Worm (Caenorhabditis elegans) whole organism, late embryonic: ENCODE measurements around the gene pqn-27.
A peak's percentile ranks its signal among the peaks of the same experiment; 100 is the strongest.

Experiments
- C08G9.2 ChIP-seq: sonication (generic microtip); optimal IDR thresholded peaks from 2 replicates; lab custom pipeline; 2016; ENCODE audit warnings: mild to moderate bottlenecking, missing genetic modification characterization, moderate library complexity, missing compliant biosample characterization
- Y22D7AL.16 ChIP-seq: sonication (generic microtip); optimal IDR thresholded peaks from 2 replicates; lab custom pipeline; 2016; ENCODE audit warnings: missing genetic modification characterization, missing compliant biosample characterization
- ahr-1 ChIP-seq: sonication (generic microtip); optimal IDR thresholded peaks from 2 replicates; lab custom pipeline; 2016; ENCODE audit warnings: missing genetic modification characterization, missing compliant biosample characterization
- ama-1 ChIP-seq: fragments of 150-350 bp; optimal IDR thresholded peaks from 2 replicates; lab custom pipeline; 2014
- ceh-18 ChIP-seq: sonication (generic microtip); optimal IDR thresholded peaks from 2 replicates; lab custom pipeline; 2016; ENCODE audit warnings: missing genetic modification characterization, missing compliant biosample characterization
- ceh-2 ChIP-seq: sonication (generic microtip); optimal IDR thresholded peaks from 2 replicates; lab custom pipeline; 2016; ENCODE audit warnings: missing genotype, missing genetic modification characterization, missing compliant biosample characterization
- ceh-24 ChIP-seq: sonication (generic microtip); optimal IDR thresholded peaks from 2 replicates; lab custom pipeline; 2016; ENCODE audit warnings: mild to moderate bottlenecking, missing genetic modification characterization, missing compliant biosample characterization
- ceh-30 ChIP-seq: fragments of 150-350 bp; optimal IDR thresholded peaks from 2 replicates; lab custom pipeline; 2014; ENCODE audit warnings: missing biosample characterization, missing genetic modification characterization
- ceh-31 ChIP-seq: sonication (generic microtip); optimal IDR thresholded peaks from 2 replicates; lab custom pipeline; 2016; ENCODE audit warnings: missing genetic modification characterization, missing compliant biosample characterization
- ceh-34 ChIP-seq: sonication (generic microtip); optimal IDR thresholded peaks from 2 replicates; lab custom pipeline; 2016; ENCODE audit warnings: mild to moderate bottlenecking, missing genetic modification characterization, missing compliant biosample characterization
- ceh-45 ChIP-seq: fragments of 200-800 bp; sonication (Bioruptor generic); IDR thresholded peaks from 2 replicates; pipeline ENCODE4 v1.3.6; 2022; ENCODE audit warnings: missing genetic modification reagents, missing genetic modification characterization, missing compliant biosample characterization
- ceh-48 ChIP-seq: sonication (generic microtip); optimal IDR thresholded peaks from 2 replicates; lab custom pipeline; 2016; ENCODE audit warnings: missing genetic modification characterization, inconsistent platforms, missing compliant biosample characterization
- ceh-6 ChIP-seq: fragments of 200-800 bp; sonication (Bioruptor generic); optimal IDR thresholded peaks from 2 replicates; lab custom pipeline; 2018; ENCODE audit warnings: mild to moderate bottlenecking, missing genetic modification characterization, missing compliant biosample characterization
- elt-2 ChIP-seq: sonication (generic microtip); optimal IDR thresholded peaks from 2 replicates; lab custom pipeline; 2016; ENCODE audit warnings: missing genetic modification reagents, missing genetic modification characterization, missing compliant biosample characterization
- ets-4 ChIP-seq: sonication (generic microtip); optimal IDR thresholded peaks from 2 replicates; lab custom pipeline; 2016; ENCODE audit warnings: missing genetic modification characterization, missing compliant biosample characterization
- gmeb-2 ChIP-seq: sonication (generic microtip); optimal IDR thresholded peaks from 2 replicates; lab custom pipeline; 2016; ENCODE audit warnings: missing genetic modification characterization, inconsistent platforms, missing compliant biosample characterization
- hlh-13 ChIP-seq: fragments of 200-800 bp; sonication (Bioruptor generic); optimal IDR thresholded peaks from 2 replicates; lab custom pipeline; 2018; ENCODE audit warnings: mild to moderate bottlenecking, missing genetic modification characterization, missing compliant biosample characterization
- hlh-30 ChIP-seq: sonication (generic microtip); optimal IDR thresholded peaks from 2 replicates; lab custom pipeline; 2017; ENCODE audit warnings: antibody characterized with exemption, missing genetic modification characterization, missing compliant biosample characterization; ENCODE audit not compliant: insufficient read depth
- mec-3 ChIP-seq: sonication (generic microtip); optimal IDR thresholded peaks from 2 replicates; lab custom pipeline; 2016; ENCODE audit warnings: borderline replicate concordance, missing genetic modification characterization, missing compliant biosample characterization
- nfya-1 ChIP-seq: sonication (generic microtip); optimal IDR thresholded peaks from 2 replicates; lab custom pipeline; 2017; ENCODE audit warnings: missing genetic modification characterization, mild to moderate bottlenecking, missing compliant biosample characterization, antibody characterized with exemption, moderate library complexity
- nhr-11 ChIP-seq: fragments of 150-350 bp; optimal IDR thresholded peaks from 2 replicates; lab custom pipeline; 2014; ENCODE audit warnings: missing biosample characterization, missing genetic modification characterization
- pag-3 ChIP-seq: sonication (generic microtip); optimal IDR thresholded peaks from 2 replicates; lab custom pipeline; 2016; ENCODE audit warnings: missing compliant biosample characterization, missing genetic modification characterization, borderline replicate concordance
- pat-9 ChIP-seq: fragments of 200-800 bp; sonication (Bioruptor generic); optimal IDR thresholded peaks from 2 replicates; lab custom pipeline; 2018; ENCODE audit warnings: mild to moderate bottlenecking, missing genetic modification characterization, moderate library complexity, missing compliant biosample characterization
- pax-1 ChIP-seq: fragments of 150-350 bp; optimal IDR thresholded peaks from 2 replicates; lab custom pipeline; 2014; ENCODE audit warnings: missing biosample characterization, missing genetic modification characterization
- pha-4 ChIP-seq: fragments of 150-350 bp; optimal IDR thresholded peaks from 2 replicates; lab custom pipeline; 2018; ENCODE audit warnings: missing biosample characterization, missing genetic modification reagents, missing genetic modification characterization
- ref-2 ChIP-seq: sonication (generic microtip); optimal IDR thresholded peaks from 2 replicates; lab custom pipeline; 2016; ENCODE audit warnings: missing genetic modification characterization, missing compliant biosample characterization
- rnt-1 ChIP-seq: sonication (generic microtip); optimal IDR thresholded peaks from 2 replicates; lab custom pipeline; 2016; ENCODE audit warnings: missing genetic modification characterization, missing compliant biosample characterization
- sdc-2 ChIP-seq: sonication (generic microtip); optimal IDR thresholded peaks from 2 replicates; lab custom pipeline; 2016; ENCODE audit warnings: missing genotype, missing genetic modification characterization, missing compliant biosample characterization
- sox-4 ChIP-seq: sonication (generic microtip); optimal IDR thresholded peaks from 2 replicates; lab custom pipeline; 2017; ENCODE audit warnings: mild to moderate bottlenecking, missing genetic modification characterization, inconsistent platforms, missing compliant biosample characterization
- syd-9 ChIP-seq: sonication (generic microtip); optimal IDR thresholded peaks from 2 replicates; lab custom pipeline; 2016; ENCODE audit warnings: mild to moderate bottlenecking, missing genetic modification characterization, moderate library complexity, missing compliant biosample characterization
- tbx-2 ChIP-seq: sonication (generic microtip); optimal IDR thresholded peaks from 2 replicates; lab custom pipeline; 2016; ENCODE audit warnings: missing genetic modification characterization, missing compliant biosample characterization
- tbx-7 ChIP-seq: sonication (generic microtip); optimal IDR thresholded peaks from 2 replicates; lab custom pipeline; 2016; ENCODE audit warnings: missing genotype, missing genetic modification characterization, missing compliant biosample characterization
- ttx-3 ChIP-seq: sonication (generic microtip); optimal IDR thresholded peaks from 2 replicates; lab custom pipeline; 2016; ENCODE audit warnings: missing genetic modification reagents, missing genetic modification characterization, missing compliant biosample characterization
- unc-55 ChIP-seq: sonication (generic microtip); optimal IDR thresholded peaks from 2 replicates; lab custom pipeline; 2017; ENCODE audit warnings: missing biosample characterization, missing genetic modification reagents, missing genetic modification characterization
- unc-86 ChIP-seq: sonication (generic microtip); optimal IDR thresholded peaks from 2 replicates; lab custom pipeline; 2016; ENCODE audit warnings: missing genetic modification characterization, missing compliant biosample characterization
- zip-5 ChIP-seq: sonication (generic microtip); optimal IDR thresholded peaks from 2 replicates; lab custom pipeline; 2016; ENCODE audit warnings: missing genetic modification characterization, missing compliant biosample characterization

The pqn-27 gene

ce11 chrII:13505386-13505785 lies 44.9 kb upstream of the pqn-27 start:
- TF ChIP-seq ceh-24 (tag; lab: Kevin White, UChicago) (no peak), ceh-48 (tag; lab: Kevin White, UChicago) (no peak), ceh-30 (tag; lab: Kevin White, UChicago) (no peak), ceh-45 (GFP tag; lab: Robert Waterston, UW) (no peak), zip-5 (tag; lab: Kevin White, UChicago) (no peak), ama-1 (lab: Kevin White, UChicago) (no peak), hlh-30 (tag; lab: Kevin White, UChicago) (no peak), ets-4 (no peak), rnt-1 (tag; lab: Kevin White, UChicago) (no peak), ttx-3 (tag; lab: Kevin White, UChicago) (no peak), ref-2 (tag; lab: Kevin White, UChicago) (no peak)

ce11 chrII:13503653-13504052 lies 43.2 kb upstream of the pqn-27 start, which contains the start of gene F54F11.1:
TSS of gene F54F11.1 (plus strand) at chrII:13503953.
- TF ChIP-seq gmeb-2 (tag; lab: Kevin White, UChicago) (no peak), mec-3 (tag; lab: Kevin White, UChicago) (no peak), ttx-3 (tag; lab: Kevin White, UChicago) (no peak), ceh-31 (no peak), ceh-48 (tag; lab: Kevin White, UChicago) (no peak), ahr-1 (tag; lab: Kevin White, UChicago) (no peak), tbx-2 (tag; lab: Kevin White, UChicago) (no peak), unc-86 (tag; lab: Kevin White, UChicago) (no peak), nfya-1 (no peak), ceh-30 (tag; lab: Kevin White, UChicago) (no peak), pha-4 (tag; lab: Kevin White, UChicago) (no peak), zip-5 (tag; lab: Kevin White, UChicago) (no peak)

ce11 chrII:13501575-13501974 lies 41.1 kb upstream of the pqn-27 start, which contains the start of gene F45H10.5:
TSS of gene F45H10.5 (plus strand) at chrII:13501875.
- no peak for TF ChIP-seq nfya-1
- no peak for TF ChIP-seq C08G9.2
- TF ChIP-seq nhr-11, result no peak
- TF ChIP-seq hlh-30 (tag; lab: Kevin White, UChicago), result no peak
- TF ChIP-seq ceh-24 (tag; lab: Kevin White, UChicago), result no peak
- TF ChIP-seq ref-2 (tag; lab: Kevin White, UChicago), result no peak
- no peak for TF ChIP-seq zip-5 (tag; lab: Kevin White, UChicago)
- TF ChIP-seq pat-9, result no peak
- TF ChIP-seq pax-1 (tag; lab: Kevin White, UChicago), result no peak

ce11 chrII:13500582-13500981 lies 40.1 kb upstream of the pqn-27 start:
- TF ChIP-seq ets-4 (no peak), tbx-7 (tag; lab: Kevin White, UChicago) (no peak), ref-2 (tag; lab: Kevin White, UChicago) (no peak), C08G9.2 (no peak), ceh-34 (tag; lab: Kevin White, UChicago) (no peak), ceh-45 (GFP tag; lab: Robert Waterston, UW) (no peak), unc-55 (GFP tag; lab: Kevin White, UChicago) (peak; percentile 98), Y22D7AL.16 (no peak), ama-1 (lab: Kevin White, UChicago) (no peak), elt-2 (tag; lab: Kevin White, UChicago) (no peak), ceh-6 (no peak), zip-5 (tag; lab: Kevin White, UChicago) (no peak), ceh-2 (tag; lab: Kevin White, UChicago) (no peak), nfya-1 (peak; percentile 10), pat-9 (no peak), hlh-30 (tag; lab: Kevin White, UChicago) (no peak), unc-86 (tag; lab: Kevin White, UChicago) (no peak), ceh-18 (tag; lab: Kevin White, UChicago) (peak; percentile 56), pax-1 (tag; lab: Kevin White, UChicago) (no peak), pag-3 (tag; lab: Kevin White, UChicago) (no peak), sdc-2 (tag; lab: Kevin White, UChicago) (no peak), syd-9 (no peak), sox-4 (no peak), hlh-13 (GFP tag; lab: Kevin White, UChicago) (no peak)
